Fruit fly (Drosophila melanogaster): Measurements from ENCODE around the gene ymp.

The ymp gene

DNA sequence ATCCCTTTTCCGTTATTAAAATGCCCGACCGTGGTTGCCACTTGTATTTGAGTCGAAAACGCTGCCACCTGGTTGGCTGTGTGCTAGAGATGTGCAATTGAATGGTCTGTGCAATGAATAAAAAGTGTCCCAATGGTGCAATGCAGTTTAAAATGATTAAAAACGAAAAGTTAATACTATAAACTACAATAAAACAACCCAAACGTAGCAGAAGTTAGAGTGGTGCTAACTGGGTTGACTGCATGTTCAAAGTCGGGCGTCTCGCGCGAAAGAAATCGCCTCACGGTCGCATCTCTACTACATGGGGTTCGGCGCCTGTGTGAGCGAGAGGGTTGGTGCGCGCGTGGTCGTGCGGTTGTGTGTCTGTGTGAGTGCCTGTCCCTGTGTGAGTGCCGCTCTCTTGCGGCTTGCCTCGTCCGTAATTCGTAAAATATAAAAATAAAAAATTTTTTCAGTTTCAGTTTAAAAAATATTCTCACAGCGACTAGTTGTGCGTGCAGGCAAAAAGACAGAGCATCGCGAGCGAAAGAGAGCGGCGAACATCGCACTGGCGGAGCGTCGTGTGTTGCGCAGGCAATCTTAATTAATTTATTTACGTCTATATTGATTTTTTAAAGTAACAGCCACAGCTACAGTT, 38.1 kb upstream of the ymp start (continued):
- TF ChIP-seq fd64A (GFP tag; optimal IDR thresholded peaks at IDR 0.05) (peak; percentile 70), fru (optimal IDR thresholded peaks at IDR 0.05) (no peak), da (GFP tag; optimal IDR thresholded peaks at IDR 0.05) (peak; percentile 91), MTF-1 (GFP tag; optimal IDR thresholded peaks at IDR 0.05; ENCODE audit: borderline replicate concordance) (peak; percentile 73), Hmr (GFP tag; optimal IDR thresholded peaks at IDR 0.05) (peak; percentile 96), nau (GFP tag; optimal IDR thresholded peaks at IDR 0.05) (peak; percentile 88), sug (tag; optimal IDR thresholded peaks at IDR 0.05) (peak; percentile 96), peb (GFP tag; IDR thresholded peaks at IDR 0.05) (peak; percentile 76), CG6254 (GFP tag; optimal IDR thresholded peaks at IDR 0.05) (peak; percentile 62), sima (GFP tag; optimal IDR thresholded peaks at IDR 0.05) (peak; percentile 63), corto (GFP tag; optimal IDR thresholded peaks at IDR 0.05) (no peak), CG13123 (GFP tag; optimal IDR thresholded peaks at IDR 0.05) (peak; percentile 86), usp (GFP tag; optimal IDR thresholded peaks at IDR 0.05) (no peak), aop (GFP tag; IDR thresholded peaks at IDR 0.05) (peak; percentile 55; the same call in 1 of the 2 replicates), CG34376 (GFP tag; optimal IDR thresholded peaks at IDR 0.05) (peak; percentile 92), Mad (GFP tag; optimal IDR thresholded peaks at IDR 0.05) (peak; percentile 92), sqz (GFP tag; optimal IDR thresholded peaks at IDR 0.05) (peak; percentile 57), CG18476 (GFP tag; optimal IDR thresholded peaks at IDR 0.05) (peak; percentile 74), CG7786 (GFP tag; optimal IDR thresholded peaks at IDR 0.05) (peak; percentile 97), al (GFP tag; IDR thresholded peaks at IDR 0.05) (peak; percentile 91), CG8478 (optimal IDR thresholded peaks at IDR 0.05) (peak; percentile 91), gro (GFP tag; optimal IDR thresholded peaks at IDR 0.05) (peak; percentile 94), tup (GFP tag; optimal IDR thresholded peaks at IDR 0.05) (peak; percentile 68), Hr3 (GFP tag; optimal IDR thresholded peaks at IDR 0.05) (peak; percentile 94), CG31388 (GFP tag; optimal IDR thresholded peaks at IDR 0.05) (peak; percentile 86), Neu2 (GFP tag; optimal IDR thresholded peaks at IDR 0.05; ENCODE audit: borderline replicate concordance) (peak; percentile 81), Fer1 (GFP tag; optimal IDR thresholded peaks at IDR 0.05) (peak; percentile 95), CG6689 (GFP tag; IDR thresholded peaks at IDR 0.05) (peak; percentile 92), CG6175 (GFP tag; IDR thresholded peaks at IDR 0.05) (peak; percentile 83), HmgZ (tag; optimal IDR thresholded peaks at IDR 0.05) (peak; percentile 97), disco-r (GFP tag; optimal IDR thresholded peaks at IDR 0.05) (peak; percentile 76), CG17829 (tag; optimal IDR thresholded peaks at IDR 0.05) (peak; percentile 94), dimm (GFP tag; IDR thresholded peaks at IDR 0.05) (peak; percentile 77), Asciz (GFP tag; optimal IDR thresholded peaks at IDR 0.05) (peak; percentile 63), CG17802 (tag; optimal IDR thresholded peaks at IDR 0.05) (peak; percentile 76), hth (optimal IDR thresholded peaks at IDR 0.05) (no peak), scrt (GFP tag; optimal IDR thresholded peaks at IDR 0.05) (peak; percentile 80), CG12155 (GFP tag; optimal IDR thresholded peaks at IDR 0.05) (peak; percentile 94), vnd (GFP tag; IDR thresholded peaks at IDR 0.05; ENCODE audit: partially characterized antibody) (peak; percentile 86), bcd (GFP tag; optimal IDR thresholded peaks at IDR 0.05) (peak; percentile 94), schlank (tag; optimal IDR thresholded peaks at IDR 0.05) (peak; percentile 82), sr (GFP tag; IDR thresholded peaks at IDR 0.05) (peak; percentile 42; the same call in 1 of the 3 replicates), CG4854 (GFP tag; optimal IDR thresholded peaks at IDR 0.05) (peak; percentile 77), Dfd (GFP tag; optimal IDR thresholded peaks at IDR 0.05) (no peak), CG31365 (tag; optimal IDR thresholded peaks at IDR 0.05) (peak; percentile 61), CG3065 (GFP tag; optimal IDR thresholded peaks at IDR 0.05) (peak; percentile 88), ken (GFP tag; IDR thresholded peaks at IDR 0.05) (peak; percentile 91), CG7745 (tag; optimal IDR thresholded peaks at IDR 0.05) (peak; percentile 65), CG2678 (tag; optimal IDR thresholded peaks at IDR 0.05) (peak; percentile 91), repo (GFP tag; optimal IDR thresholded peaks at IDR 0.05) (peak; percentile 90), bowl (GFP tag; IDR thresholded peaks at IDR 0.05) (peak; percentile 79; the same call in 1 of the 2 replicates)

Data from whole organism, embryonic.